Worm (Caenorhabditis elegans) whole organism, late embryonic: ENCODE measurements around the gene C54D10.10.

Source experiments
- ama-1 ChIP-seq: fragments of 150-350 bp; optimal IDR thresholded peaks from 2 replicates; lab custom pipeline; 2014
- ceh-18 ChIP-seq: sonication (generic microtip); optimal IDR thresholded peaks from 2 replicates; lab custom pipeline; 2016; ENCODE audit warnings: missing genetic modification characterization, missing compliant biosample characterization
- ceh-19 ChIP-seq: fragments of 200-800 bp; sonication (Bioruptor generic); optimal IDR thresholded peaks from 2 replicates; lab custom pipeline; 2018; ENCODE audit warnings: mild to moderate bottlenecking, missing genetic modification characterization, missing compliant biosample characterization
- ceh-2 ChIP-seq: sonication (generic microtip); optimal IDR thresholded peaks from 2 replicates; lab custom pipeline; 2016; ENCODE audit warnings: missing genotype, missing genetic modification characterization, missing compliant biosample characterization
- dmd-4 ChIP-seq: sonication (generic microtip); optimal IDR thresholded peaks from 2 replicates; lab custom pipeline; 2016; ENCODE audit warnings: borderline replicate concordance, missing genetic modification characterization, missing compliant biosample characterization
- ets-4 ChIP-seq: sonication (generic microtip); optimal IDR thresholded peaks from 2 replicates; lab custom pipeline; 2016; ENCODE audit warnings: missing genetic modification characterization, missing compliant biosample characterization
- lim-6 ChIP-seq: sonication (generic microtip); optimal IDR thresholded peaks from 2 replicates; lab custom pipeline; 2016; ENCODE audit warnings: missing genetic modification characterization, missing compliant biosample characterization
- madf-2 ChIP-seq: sonication (generic microtip); optimal IDR thresholded peaks from 2 replicates; lab custom pipeline; 2017; ENCODE audit warnings: missing genetic modification characterization, missing compliant biosample characterization
- nhr-11 ChIP-seq: fragments of 150-350 bp; optimal IDR thresholded peaks from 2 replicates; lab custom pipeline; 2014; ENCODE audit warnings: missing biosample characterization, missing genetic modification characterization
- pha-2 ChIP-seq: sonication (generic microtip); optimal IDR thresholded peaks from 2 replicates; lab custom pipeline; 2017; ENCODE audit warnings: mild to moderate bottlenecking, missing genetic modification characterization, missing compliant biosample characterization
- rnt-1 ChIP-seq: sonication (generic microtip); optimal IDR thresholded peaks from 2 replicates; lab custom pipeline; 2016; ENCODE audit warnings: missing genetic modification characterization, missing compliant biosample characterization
- unc-3 ChIP-seq, 2 experiments: fragments of 200-800 bp in 1 of 2; sonication (Bioruptor generic) in 1 of 2; sonication (generic microtip) in 1 of 2; conservative IDR thresholded peaks in 1 of 2; optimal IDR thresholded peaks in 1 of 2; 2 replicates each; pipeline versions ENCODE4 v1.3.6 to Lab custom; 2016 to 2022; ENCODE audit warnings: missing compliant biosample characterization in 2 of 2, missing genetic modification characterization in 2 of 2, missing genetic modification reagents in 1 of 2
- unc-55 ChIP-seq: sonication (generic microtip); optimal IDR thresholded peaks from 2 replicates; lab custom pipeline; 2017; ENCODE audit warnings: missing biosample characterization, missing genetic modification reagents, missing genetic modification characterization

ce11 chrV:12486934-12487333 lies 37.1 kb upstream of the C54D10.10 start, which contains the start of gene inx-11:
- no peak for TF ChIP-seq lim-6 (tag; lab: Kevin White, UChicago)
- TF ChIP-seq dmd-4 (tag; lab: Kevin White, UChicago), result no peak
- TF ChIP-seq rnt-1 (tag; lab: Kevin White, UChicago), result no peak
- TF ChIP-seq nhr-11 (tag; lab: Kevin White, UChicago), result no peak
- TF ChIP-seq ets-4 (tag; lab: Kevin White, UChicago), result no peak
- no peak for TF ChIP-seq madf-2 (tag; lab: Kevin White, UChicago)
- TF ChIP-seq ceh-19 (GFP tag; lab: Kevin White, UChicago), result no peak
- TF ChIP-seq unc-3 (GFP tag; conservative IDR thresholded peaks at IDR 0.05; lab: Robert Waterston, UW), result no peak
- no peak for TF ChIP-seq unc-3 (tag; optimal IDR thresholded peaks at IDR 0.05; lab: Kevin White, UChicago)
- TF ChIP-seq ceh-2 (tag; lab: Kevin White, UChicago), result no peak
- TF ChIP-seq ceh-18 (tag; lab: Kevin White, UChicago), result no peak
- no peak for TF ChIP-seq unc-55 (GFP tag; lab: Kevin White, UChicago)
- no peak for TF ChIP-seq ama-1 (lab: Kevin White, UChicago)
- no peak for TF ChIP-seq pha-2 (tag; lab: Kevin White, UChicago)
